Worm (Caenorhabditis elegans) whole organism, midembryonic: ENCODE measurements around the gene dph-7.

Source experiments
- T22C8.4 ChIP-seq: fragments of 200-800 bp; sonication (Bioruptor generic); IDR thresholded peaks from 2 replicates; pipeline ENCODE4 v1.3.6; 2022; ENCODE audit warnings: missing genetic modification characterization, missing compliant biosample characterization
- cog-1 ChIP-seq: sonication (generic microtip); optimal IDR thresholded peaks from 2 replicates; lab custom pipeline; 2016; ENCODE audit warnings: missing genetic modification characterization, missing compliant biosample characterization
- flt-1 ChIP-seq: fragments of 200-800 bp; sonication (Bioruptor generic); IDR thresholded peaks from 2 replicates; pipeline ENCODE4 v1.3.6; 2022; ENCODE audit warnings: missing genetic modification characterization, missing compliant biosample characterization
- klf-2 ChIP-seq: fragments of 200-800 bp; sonication (Bioruptor generic); conservative IDR thresholded peaks from 2 replicates; pipeline ENCODE4 v1.3.6; 2022; ENCODE audit warnings: missing genetic modification reagents, missing genetic modification characterization, missing compliant biosample characterization
- med-1 ChIP-seq: sonication (generic microtip); optimal IDR thresholded peaks from 2 replicates; lab custom pipeline; 2017; ENCODE audit warnings: missing genetic modification characterization, mild to moderate bottlenecking, missing compliant biosample characterization, antibody characterized with exemption, missing genetic modification reagents; ENCODE audit not compliant: insufficient read depth

DNA sequence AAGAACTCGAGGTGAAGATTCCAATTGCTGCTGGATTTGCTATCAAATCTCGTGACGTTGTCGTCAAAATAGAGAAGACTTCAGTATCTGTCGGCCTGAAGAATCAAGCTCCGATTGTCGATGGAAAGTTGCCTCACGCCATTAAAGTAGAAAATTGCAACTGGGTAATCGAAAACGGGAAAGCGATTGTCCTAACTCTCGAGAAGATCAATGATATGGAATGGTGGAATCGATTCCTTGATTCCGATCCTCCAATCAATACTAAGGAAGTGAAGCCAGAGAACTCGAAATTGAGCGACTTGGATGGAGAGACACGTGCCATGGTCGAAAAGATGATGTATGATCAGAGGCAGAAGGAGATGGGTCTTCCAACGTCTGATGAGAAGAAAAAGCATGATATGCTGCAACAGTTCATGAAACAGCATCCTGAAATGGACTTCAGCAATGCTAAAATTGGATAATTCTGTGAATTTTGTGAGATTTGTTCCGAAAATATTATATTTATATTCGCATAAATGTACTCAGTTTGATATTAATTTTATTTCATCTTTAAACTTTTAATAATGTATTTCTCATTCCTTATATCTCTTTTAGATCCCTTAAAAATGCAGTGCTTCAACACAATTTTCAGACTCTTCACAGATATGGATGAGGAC lies 27.3 kb downstream of the dph-7 start, which contains the start of gene dro-1:
- no peak for TF ChIP-seq klf-2
- no peak for TF ChIP-seq med-1 (GFP tag; lab: Kevin White, UChicago)
- no peak for TF ChIP-seq T22C8.4
- no peak for TF ChIP-seq cog-1 (tag; lab: Kevin White, UChicago)
- TF ChIP-seq flt-1 (GFP tag; lab: Robert Waterston, UW) = no peak
